In genomic region chr3R:21627752-21628151, dm6 we compare ENCODE assay signal across 3 fruit fly cellular contexts.
A peak's percentile ranks its signal among the peaks of the same experiment; 100 is the strongest.
TF ChIP-seq lines count a peak whose summit lies in the region.

No protein-coding gene starts in this region.

TF ChIP-seq in whole organism, embryonic, 481 proteins besides CTCF, POLR2A, EP300 and RAD21 (continued from another document and continues in another):
- TF ChIP-seq Scr (GFP tag; IDR thresholded peaks at IDR 0.05; lab: Robert Waterston, UW; ENCODE audit: partially characterized antibody) (no peak), Mes4 (GFP tag; optimal IDR thresholded peaks at IDR 0.05; lab: Kevin White, UChicago) (no peak), otp (GFP tag; IDR thresholded peaks at IDR 0.05; lab: Robert Waterston, UW) (peak; percentile 50; the same call in 1 of the 3 replicates), Chrac-16 (GFP tag; optimal IDR thresholded peaks at IDR 0.05; lab: Kevin White, UChicago) (peak; percentile 53), gfzf (GFP tag; optimal IDR thresholded peaks at IDR 0.05; lab: Kevin White, UChicago) (no peak), CG18599 (GFP tag; optimal IDR thresholded peaks at IDR 0.05; lab: Kevin White, UChicago) (peak; percentile 84), Pdp1 (GFP tag; optimal IDR thresholded peaks at IDR 0.05; lab: Kevin White, UChicago) (peak; percentile 48 to 57), prd (optimal IDR thresholded peaks at IDR 0.05; lab: Kevin White, UChicago) (no peak), prd (GFP tag; IDR thresholded peaks at IDR 0.05; lab: Robert Waterston, UW) (peak; percentile 82), CG6854 (GFP tag; optimal IDR thresholded peaks at IDR 0.05; lab: Kevin White, UChicago) (peak; percentile 12), CG18011 (GFP tag; optimal IDR thresholded peaks at IDR 0.05; lab: Kevin White, UChicago) (no peak), Xrp1 (GFP tag; IDR thresholded peaks at IDR 0.05; lab: Robert Waterston, UW) (peak; percentile 72), dm (GFP tag; optimal IDR thresholded peaks at IDR 0.05; lab: Kevin White, UChicago) (no peak), B-H1 (GFP tag; IDR thresholded peaks at IDR 0.05; lab: Robert Waterston, UW) (peak; percentile 52; the same call in 2 of the 3 replicates), CG8281 (tag; optimal IDR thresholded peaks at IDR 0.05; lab: Kevin White, UChicago) (peak; percentile 18), Meics (GFP tag; optimal IDR thresholded peaks at IDR 0.05; lab: Kevin White, UChicago) (peak; percentile 76), Nf-YB (GFP tag; optimal IDR thresholded peaks at IDR 0.05; lab: Kevin White, UChicago) (peak; percentile 34), NK7.1 (GFP tag; optimal IDR thresholded peaks at IDR 0.05; lab: Kevin White, UChicago) (no peak), zf30C (GFP tag; optimal IDR thresholded peaks at IDR 0.05; lab: Kevin White, UChicago) (peak; percentile 26), scrt (GFP tag; optimal IDR thresholded peaks at IDR 0.05; lab: Kevin White, UChicago) (peak; percentile 60), CG3847 (GFP tag; IDR thresholded peaks at IDR 0.05; lab: Robert Waterston, UW) (peak; percentile 50), CG18619 (GFP tag; optimal IDR thresholded peaks at IDR 0.05; lab: Kevin White, UChicago) (peak; percentile 56), CG7357 (GFP tag; IDR thresholded peaks at IDR 0.05; lab: Robert Waterston, UW) (peak; percentile 64; the same call in 2 of the 3 replicates), CoRest (tag; optimal IDR thresholded peaks at IDR 0.05; lab: Kevin White, UChicago) (peak; percentile 72), nom (GFP tag; optimal IDR thresholded peaks at IDR 0.05; lab: Kevin White, UChicago) (no peak), CG1647 (GFP tag; optimal IDR thresholded peaks at IDR 0.05; lab: Kevin White, UChicago) (peak; percentile 44), CG7745 (tag; optimal IDR thresholded peaks at IDR 0.05; lab: Kevin White, UChicago) (no peak), eve (GFP tag; optimal IDR thresholded peaks at IDR 0.05; lab: Kevin White, UChicago) (no peak), maf-S (GFP tag; optimal IDR thresholded peaks at IDR 0.05; lab: Kevin White, UChicago) (peak; percentile 32), slou (GFP tag; optimal IDR thresholded peaks at IDR 0.05; lab: Kevin White, UChicago) (peak; percentile 17), Dll (GFP tag; IDR thresholded peaks at IDR 0.05; lab: Robert Waterston, UW; ENCODE audit: partially characterized antibody) (no peak), tap (tag; optimal IDR thresholded peaks at IDR 0.05; lab: Kevin White, UChicago) (peak; percentile 37), esg (GFP tag; conservative IDR thresholded peaks at IDR 0.05; lab: Robert Waterston, UW) (peak; percentile 76), nerfin-2 (GFP tag; IDR thresholded peaks at IDR 0.05; lab: Robert Waterston, UW; ENCODE audit: partially characterized antibody) (no peak), Dp (GFP tag; optimal IDR thresholded peaks at IDR 0.05; lab: Kevin White, UChicago) (no peak), slbo (GFP tag; IDR thresholded peaks at IDR 0.05; lab: Robert Waterston, UW) (peak; percentile 85), CG11456 (GFP tag; IDR thresholded peaks at IDR 0.05; lab: Robert Waterston, UW) (peak; percentile 77; the same call in 2 of the 3 replicates), Fer1 (GFP tag; optimal IDR thresholded peaks at IDR 0.05; lab: Kevin White, UChicago) (peak; percentile 74), Trl (optimal IDR thresholded peaks at IDR 0.05; lab: Kevin White, UChicago) (no peak), Trl (GFP tag; optimal IDR thresholded peaks at IDR 0.05; lab: Kevin White, UChicago) (peak; percentile 44), CG43689 (GFP tag; IDR thresholded peaks at IDR 0.05; lab: Robert Waterston, UW) (no peak), kay (GFP tag; optimal IDR thresholded peaks at IDR 0.05; lab: Kevin White, UChicago) (peak; percentile 24), CG30403 (GFP tag; optimal IDR thresholded peaks at IDR 0.05; lab: Kevin White, UChicago) (peak; percentile 82), CG32767 (GFP tag; IDR thresholded peaks at IDR 0.05; lab: Robert Waterston, UW) (no peak)

TF ChIP-seq in whole organism, prepupa, 60 proteins besides CTCF, POLR2A, EP300 and RAD21 (continued from another document):
- TF ChIP-seq CG6854 (GFP tag; optimal IDR thresholded peaks at IDR 0.05; lab: Kevin White, UChicago) (peak; percentile 3), Hr38 (GFP tag; optimal IDR thresholded peaks at IDR 0.05; lab: Kevin White, UChicago) (no peak), CG4318 (GFP tag; optimal IDR thresholded peaks at IDR 0.05; lab: Kevin White, UChicago) (peak; percentile 40), CG6276 (GFP tag; optimal IDR thresholded peaks at IDR 0.05; lab: Kevin White, UChicago) (peak; percentile 76), CG10631 (GFP tag; optimal IDR thresholded peaks at IDR 0.05; lab: Kevin White, UChicago) (peak; percentile 64), CG8319 (GFP tag; optimal IDR thresholded peaks at IDR 0.05; lab: Kevin White, UChicago) (peak; percentile 11), spab (GFP tag; optimal IDR thresholded peaks at IDR 0.05; lab: Kevin White, UChicago) (peak; percentile 39), CG3919 (GFP tag; optimal IDR thresholded peaks at IDR 0.05; lab: Kevin White, UChicago) (peak; percentile 78), vri (GFP tag; optimal IDR thresholded peaks at IDR 0.05; lab: Kevin White, UChicago) (peak; percentile 74), Lpt (GFP tag; optimal IDR thresholded peaks at IDR 0.05; lab: Kevin White, UChicago) (peak; percentile 70), CG34406 (GFP tag; optimal IDR thresholded peaks at IDR 0.05; lab: Kevin White, UChicago) (peak; percentile 55), fkh (GFP tag; optimal IDR thresholded peaks at IDR 0.05; lab: Kevin White, UChicago) (peak; percentile 17), Hr39 (GFP tag; optimal IDR thresholded peaks at IDR 0.05; lab: Kevin White, UChicago) (peak; percentile 63), CG7368 (GFP tag; optimal IDR thresholded peaks at IDR 0.05; lab: Kevin White, UChicago) (peak; percentile 47), Blimp-1 (GFP tag; optimal IDR thresholded peaks at IDR 0.05; lab: Kevin White, UChicago) (peak; percentile 45), CG11902 (GFP tag; optimal IDR thresholded peaks at IDR 0.05; lab: Kevin White, UChicago) (peak; percentile 9), Sox14 (GFP tag; optimal IDR thresholded peaks at IDR 0.05; lab: Kevin White, UChicago) (peak; percentile 69), fd59A (GFP tag; optimal IDR thresholded peaks at IDR 0.05; lab: Kevin White, UChicago) (peak; percentile 37), CG32006 (GFP tag; optimal IDR thresholded peaks at IDR 0.05; lab: Kevin White, UChicago) (peak; percentile 84), Hr4 (GFP tag; optimal IDR thresholded peaks at IDR 0.05; lab: Kevin White, UChicago) (peak; percentile 71), pdm3 (GFP tag; optimal IDR thresholded peaks at IDR 0.05; lab: Kevin White, UChicago) (peak; percentile 70), svp (GFP tag; lab: Kevin White, UChicago) (peak; percentile 84), CG1621 (tag; optimal IDR thresholded peaks at IDR 0.05; lab: Kevin White, UChicago) (no peak), CG6808 (GFP tag; optimal IDR thresholded peaks at IDR 0.05; lab: Kevin White, UChicago) (peak; percentile 22), Eip93F (GFP tag; optimal IDR thresholded peaks at IDR 0.05; lab: Kevin White, UChicago) (peak; percentile 73), topi (GFP tag; optimal IDR thresholded peaks at IDR 0.05; lab: Kevin White, UChicago) (peak; percentile 69), Eip75B (GFP tag; optimal IDR thresholded peaks at IDR 0.05; lab: Kevin White, UChicago) (peak; percentile 55), achi (GFP tag; optimal IDR thresholded peaks at IDR 0.05; lab: Kevin White, UChicago) (peak; percentile 70), Sox15 (GFP tag; optimal IDR thresholded peaks at IDR 0.05; lab: Kevin White, UChicago) (peak; percentile 26), CG8632 (GFP tag; optimal IDR thresholded peaks at IDR 0.05; lab: Kevin White, UChicago) (peak; percentile 50), acj6 (GFP tag; optimal IDR thresholded peaks at IDR 0.05; lab: Kevin White, UChicago) (peak; percentile 61), CG10669 (GFP tag; optimal IDR thresholded peaks at IDR 0.05; lab: Kevin White, UChicago) (peak; percentile 28), Ets21C (GFP tag; optimal IDR thresholded peaks at IDR 0.05; lab: Kevin White, UChicago) (peak; percentile 52), CG3032 (tag; optimal IDR thresholded peaks at IDR 0.05; lab: Kevin White, UChicago) (peak; percentile 56), CG9139 (GFP tag; optimal IDR thresholded peaks at IDR 0.05; lab: Kevin White, UChicago) (no peak), CG31627 (GFP tag; optimal IDR thresholded peaks at IDR 0.05; lab: Kevin White, UChicago) (peak; percentile 54), Ets96B (tag; optimal IDR thresholded peaks at IDR 0.05; lab: Kevin White, UChicago) (peak; percentile 57), CG11762 (GFP tag; optimal IDR thresholded peaks at IDR 0.05; lab: Kevin White, UChicago; ENCODE audit: insufficient read depth) (peak; percentile 34), Gug (GFP tag; IDR thresholded peaks at IDR 0.05; lab: Robert Waterston, UW) (peak; percentile 60), Smox (GFP tag; optimal IDR thresholded peaks at IDR 0.05; lab: Kevin White, UChicago) (peak; percentile 75)

TF ChIP-seq in whole organism, wandering third instar larva, 38 proteins besides CTCF, POLR2A, EP300 and RAD21 (continued from another document):
- TF ChIP-seq Dfd (GFP tag; optimal IDR thresholded peaks at IDR 0.05; lab: Kevin White, UChicago) (no peak), CrebA (GFP tag; optimal IDR thresholded peaks at IDR 0.05; lab: Kevin White, UChicago; ENCODE audit: borderline replicate concordance) (peak; percentile 40), Mio (GFP tag; optimal IDR thresholded peaks at IDR 0.05; lab: Kevin White, UChicago) (no peak), woc (GFP tag; optimal IDR thresholded peaks at IDR 0.05; lab: Kevin White, UChicago) (peak; percentile 52), CG32264 (GFP tag; optimal IDR thresholded peaks at IDR 0.05; lab: Kevin White, UChicago) (no peak), N (GFP tag; optimal IDR thresholded peaks at IDR 0.05; lab: Kevin White, UChicago) (no peak), Vsx2 (GFP tag; optimal IDR thresholded peaks at IDR 0.05; lab: Kevin White, UChicago; ENCODE audit: partially characterized antibody) (no peak), Myc (optimal IDR thresholded peaks at IDR 0.05; lab: Kevin White, UChicago) (no peak), dl (GFP tag; optimal IDR thresholded peaks at IDR 0.05; lab: Kevin White, UChicago; ENCODE audit: insufficient read depth in 1 of 2, partially characterized antibody in 2 of 2) (no peak), rgr (GFP tag; optimal IDR thresholded peaks at IDR 0.05; lab: Kevin White, UChicago) (peak; percentile 83), Hr83 (GFP tag; optimal IDR thresholded peaks at IDR 0.05; lab: Kevin White, UChicago; ENCODE audit: poor library complexity, severe bottlenecking) (no peak), psq (GFP tag; optimal IDR thresholded peaks at IDR 0.05; lab: Kevin White, UChicago) (peak; percentile 88), ey (GFP tag; optimal IDR thresholded peaks at IDR 0.05; lab: Kevin White, UChicago) (peak; percentile 73), tai (GFP tag; optimal IDR thresholded peaks at IDR 0.05; lab: Kevin White, UChicago) (peak; percentile 60), foxo (GFP tag; optimal IDR thresholded peaks at IDR 0.05; lab: Kevin White, UChicago) (peak in 1 of 2 experiments; percentile 85)
